Fruit fly (Drosophila melanogaster) whole organism, embryonic: ENCODE data around the gene CG8891.

Experiments
- BEAF-32 ChIP-seq: fragments of 200-800 bp; sonication (Bioruptor generic); optimal IDR thresholded peaks from 3 replicates; lab custom pipeline; 2017; ENCODE audit warnings: missing biosample characterization, missing genetic modification characterization, mild to moderate bottlenecking, moderate library complexity, missing genetic modification reagents
- Bgb ChIP-seq: fragments of 200-800 bp; sonication (Bioruptor generic); IDR thresholded peaks from 2 replicates; pipeline ENCODE4 v1.3.6; 2022; ENCODE audit warnings: missing biosample characterization, missing genetic modification characterization; ENCODE audit not compliant: partially characterized antibody
- Blimp-1 ChIP-seq: fragments of 200-800 bp; sonication (Bioruptor generic); optimal IDR thresholded peaks from 3 replicates; lab custom pipeline; 2018; ENCODE audit warnings: missing biosample characterization, missing genetic modification characterization, mild to moderate bottlenecking, moderate library complexity, missing genetic modification reagents
- CG1024 ChIP-seq: fragments of 200-800 bp; sonication (Bioruptor generic); IDR thresholded peaks from 2 replicates; pipeline ENCODE4 v1.3.6; 2022; ENCODE audit warnings: missing biosample characterization, missing genetic modification characterization
- CG10462 ChIP-seq: fragments of 200-800 bp; sonication (Bioruptor generic); optimal IDR thresholded peaks from 2 replicates; lab custom pipeline; 2016; ENCODE audit warnings: missing biosample characterization, missing genetic modification characterization
- CG10959 ChIP-seq: fragments of 200-800 bp; sonication (Bioruptor generic); IDR thresholded peaks from 2 replicates; pipeline ENCODE4 v1.3.6; 2022; ENCODE audit warnings: missing biosample characterization, missing genetic modification characterization
- CG11723 ChIP-seq: fragments of 200-800 bp; sonication (Bioruptor generic); optimal IDR thresholded peaks from 2 replicates; lab custom pipeline; 2017; ENCODE audit warnings: missing biosample characterization, mild to moderate bottlenecking, missing genetic modification characterization
- CG13296 ChIP-seq: fragments of 200-800 bp; sonication (Bioruptor generic); optimal IDR thresholded peaks from 3 replicates; lab custom pipeline; 2018; ENCODE audit warnings: missing biosample characterization, mild to moderate bottlenecking, missing genetic modification characterization
- CG14667 ChIP-seq: fragments of 200-800 bp; sonication (Bioruptor generic); IDR thresholded peaks from 2 replicates; pipeline ENCODE4 v1.3.6; 2022; ENCODE audit warnings: missing biosample characterization, missing genetic modification characterization
- CG14860 ChIP-seq: fragments of 200-800 bp; sonication (Bioruptor generic); IDR thresholded peaks from 3 replicates; pipeline ENCODE4 v1.3.6; 2022; ENCODE audit warnings: missing biosample characterization, missing genetic modification characterization; ENCODE audit not compliant: partially characterized antibody
- CG15269 ChIP-seq: fragments of 200-800 bp; sonication (Bioruptor generic); optimal IDR thresholded peaks from 2 replicates; lab custom pipeline; 2018; ENCODE audit warnings: missing biosample characterization, mild to moderate bottlenecking, missing genetic modification characterization, moderate library complexity
- CG2199 ChIP-seq: fragments of 200-800 bp; sonication (Bioruptor generic); IDR thresholded peaks from 3 replicates; pipeline ENCODE4 v1.3.6; 2022; ENCODE audit warnings: missing biosample characterization, missing genetic modification characterization
- CG2678 ChIP-seq: fragments of 200-800 bp; sonication (Bioruptor generic); optimal IDR thresholded peaks from 3 replicates; lab custom pipeline; 2019; ENCODE audit warnings: missing biosample characterization, mild to moderate bottlenecking, missing genetic modification characterization, moderate library complexity
- CG31441 ChIP-seq: fragments of 200-800 bp; sonication (Bioruptor generic); IDR thresholded peaks from 2 replicates; pipeline ENCODE4 v1.3.6; 2022; ENCODE audit warnings: missing biosample characterization, missing genetic modification characterization
- CG32532 ChIP-seq: fragments of 200-800 bp; sonication (Bioruptor generic); IDR thresholded peaks from 2 replicates; pipeline ENCODE4 v1.3.6; 2022; ENCODE audit warnings: missing biosample characterization, missing genetic modification characterization
- CG34224 ChIP-seq: fragments of 200-800 bp; sonication (Bioruptor generic); IDR thresholded peaks from 3 replicates; pipeline ENCODE4 v1.3.6; 2022; ENCODE audit warnings: missing biosample characterization, missing genetic modification characterization; ENCODE audit not compliant: partially characterized antibody
- CG43689 ChIP-seq: fragments of 200-800 bp; sonication (Bioruptor generic); IDR thresholded peaks from 2 replicates; pipeline ENCODE4 v1.3.6; 2022; ENCODE audit warnings: missing biosample characterization, missing genetic modification characterization
- CG6689 ChIP-seq: fragments of 200-800 bp; sonication (Bioruptor generic); IDR thresholded peaks from 2 replicates; pipeline ENCODE4 v1.3.6; 2022; ENCODE audit warnings: missing biosample characterization, missing genetic modification characterization
- CG7963 ChIP-seq: fragments of 200-800 bp; sonication (Bioruptor generic); IDR thresholded peaks from 3 replicates; pipeline ENCODE4 v1.3.6; 2022; ENCODE audit warnings: missing biosample characterization, missing genetic modification characterization; ENCODE audit not compliant: partially characterized antibody
- CG8944 ChIP-seq: fragments of 200-800 bp; sonication (Bioruptor generic); optimal IDR thresholded peaks from 3 replicates; lab custom pipeline; 2016; ENCODE audit warnings: missing biosample characterization, missing genetic modification characterization
- CG9876 ChIP-seq: fragments of 200-800 bp; sonication (Bioruptor generic); optimal IDR thresholded peaks from 2 replicates; lab custom pipeline; 2016; ENCODE audit warnings: missing biosample characterization, missing genetic modification characterization
- Chrac-16 ChIP-seq: fragments of 200-800 bp; sonication (Bioruptor generic); optimal IDR thresholded peaks from 3 replicates; lab custom pipeline; 2016; ENCODE audit warnings: missing biosample characterization, missing genetic modification characterization
- CrebB ChIP-seq: fragments of 200-800 bp; sonication (Bioruptor generic); optimal IDR thresholded peaks from 3 replicates; lab custom pipeline; 2018; ENCODE audit warnings: missing biosample characterization, mild to moderate bottlenecking, missing genetic modification characterization
- E2f2 ChIP-seq: fragments of 200-800 bp; sonication (Bioruptor generic); IDR thresholded peaks from 2 replicates; pipeline ENCODE4 v1.3.6; 2022; ENCODE audit warnings: missing biosample characterization, missing genetic modification characterization
- Hr39 ChIP-seq: fragments of >200 bp; optimal IDR thresholded peaks from 2 replicates; lab custom pipeline; 2017
- Jarid2 ChIP-seq: fragments of 200-800 bp; sonication (Bioruptor generic); optimal IDR thresholded peaks from 3 replicates; lab custom pipeline; 2017; ENCODE audit warnings: mild to moderate bottlenecking, missing biosample characterization, missing genetic modification reagents, missing genetic modification characterization
- Kr ChIP-seq: fragments of 200-800 bp; sonication (Bioruptor generic); optimal IDR thresholded peaks from 2 replicates; lab custom pipeline; 2017; ENCODE audit warnings: missing biosample characterization, mild to moderate bottlenecking, missing genetic modification characterization
- Max ChIP-seq: fragments of 200-800 bp; sonication (Bioruptor generic); optimal IDR thresholded peaks from 2 replicates; lab custom pipeline; 2016; ENCODE audit warnings: missing biosample characterization, mild to moderate bottlenecking, missing genetic modification characterization
- Nf-YC ChIP-seq: fragments of 200-800 bp; optimal IDR thresholded peaks from 3 replicates; lab custom pipeline; 2019; ENCODE audit warnings: missing biosample characterization, mild to moderate bottlenecking, missing genetic modification characterization, moderate library complexity
- Pdp1 ChIP-seq, 2 experiments: fragments of 200-800 bp; sonication (Bioruptor generic); optimal IDR thresholded peaks; 3 replicates each; lab custom pipeline; 2016; ENCODE audit warnings: missing biosample characterization in 2 of 2, missing genetic modification characterization in 2 of 2, mild to moderate bottlenecking in 1 of 2, moderate library complexity in 1 of 2
- Scr ChIP-seq: fragments of 200-800 bp; sonication (Bioruptor generic); IDR thresholded peaks from 2 replicates; pipeline ENCODE4 v1.3.6; 2022; ENCODE audit warnings: missing biosample characterization, missing genetic modification characterization; ENCODE audit not compliant: partially characterized antibody
- Sox102F ChIP-seq: fragments of 200-800 bp; sonication (Bioruptor generic); optimal IDR thresholded peaks from 2 replicates; lab custom pipeline; 2018; ENCODE audit warnings: missing biosample characterization, mild to moderate bottlenecking, missing genetic modification characterization, moderate library complexity
- Trl ChIP-seq, 3 experiments: fragments of >200 bp in 2 of 3; fragments of 200-800 bp in 1 of 3; sonication (Bioruptor generic) in 1 of 3; optimal IDR thresholded peaks; 2 replicates in 1 of 3; 3 replicates in 2 of 3; lab custom pipeline; 2016 to 2017; ENCODE audit warnings: missing biosample characterization in 1 of 3, missing genetic modification characterization in 1 of 3
- bigmax ChIP-seq: fragments of 200-800 bp; sonication (Bioruptor generic); optimal IDR thresholded peaks from 2 replicates; lab custom pipeline; 2018; ENCODE audit warnings: missing biosample characterization, mild to moderate bottlenecking, missing genetic modification characterization
- chm ChIP-seq: fragments of 200-800 bp; sonication (Bioruptor generic); IDR thresholded peaks from 2 replicates; pipeline ENCODE4 v1.3.6; 2022; ENCODE audit warnings: missing biosample characterization, missing genetic modification characterization
- danr ChIP-seq: fragments of 200-800 bp; sonication (Bioruptor generic); IDR thresholded peaks from 2 replicates; pipeline ENCODE4 v1.3.6; 2022; ENCODE audit warnings: missing biosample characterization, missing genetic modification characterization
- dpn ChIP-seq, 2 experiments: fragments of 200-800 bp; sonication (Bioruptor generic); optimal IDR thresholded peaks; 3 replicates each; lab custom pipeline; 2016; ENCODE audit warnings: missing biosample characterization in 2 of 2, missing genetic modification characterization in 2 of 2
- dysf ChIP-seq: fragments of 200-800 bp; sonication (Bioruptor generic); IDR thresholded peaks from 3 replicates; pipeline ENCODE4 v1.3.6; 2022; ENCODE audit warnings: missing biosample characterization, missing genetic modification characterization
- fd96Cb ChIP-seq: fragments of 200-800 bp; sonication (Bioruptor generic); optimal IDR thresholded peaks from 2 replicates; lab custom pipeline; 2018; ENCODE audit warnings: missing biosample characterization, mild to moderate bottlenecking, missing genetic modification characterization, moderate library complexity
- gcm2 ChIP-seq: fragments of 200-800 bp; sonication (Bioruptor generic); optimal IDR thresholded peaks from 2 replicates; lab custom pipeline; 2016; ENCODE audit warnings: missing biosample characterization, missing genetic modification characterization
- nerfin-2 ChIP-seq: fragments of 200-800 bp; sonication (Bioruptor generic); IDR thresholded peaks from 2 replicates; pipeline ENCODE4 v1.3.6; 2022; ENCODE audit warnings: missing biosample characterization, missing genetic modification characterization; ENCODE audit not compliant: partially characterized antibody
- nom ChIP-seq: fragments of 200-800 bp; sonication (Bioruptor generic); optimal IDR thresholded peaks from 2 replicates; lab custom pipeline; 2017; ENCODE audit warnings: missing biosample characterization, missing genetic modification characterization, mild to moderate bottlenecking, moderate library complexity, missing genetic modification reagents
- odd ChIP-seq: fragments of 200-800 bp; sonication (Bioruptor generic); optimal IDR thresholded peaks from 2 replicates; lab custom pipeline; 2017; ENCODE audit warnings: missing biosample characterization, mild to moderate bottlenecking, missing genetic modification characterization
- pfk ChIP-seq: fragments of 200-800 bp; sonication (Bioruptor generic); optimal IDR thresholded peaks from 2 replicates; lab custom pipeline; 2018; ENCODE audit warnings: missing biosample characterization, mild to moderate bottlenecking, missing genetic modification characterization, moderate library complexity
- phol ChIP-seq: fragments of 200-800 bp; sonication (Bioruptor generic); optimal IDR thresholded peaks from 3 replicates; lab custom pipeline; 2018; ENCODE audit warnings: missing biosample characterization, mild to moderate bottlenecking, missing genetic modification characterization, moderate library complexity
- run ChIP-seq: fragments of 200-800 bp; sonication (Bioruptor generic); optimal IDR thresholded peaks from 3 replicates; lab custom pipeline; 2018; ENCODE audit warnings: missing biosample characterization, mild to moderate bottlenecking, missing genetic modification characterization
- seq ChIP-seq: fragments of 200-800 bp; sonication (Bioruptor generic); IDR thresholded peaks from 2 replicates; pipeline ENCODE4 v1.3.6; 2022; ENCODE audit warnings: missing biosample characterization, missing genetic modification characterization
- sob ChIP-seq: fragments of 200-800 bp; sonication (Bioruptor generic); IDR thresholded peaks from 2 replicates; pipeline ENCODE4 v1.3.6; 2022; ENCODE audit warnings: missing biosample characterization, missing genetic modification characterization
- wdn ChIP-seq: fragments of 200-800 bp; sonication (Bioruptor generic); IDR thresholded peaks from 2 replicates; pipeline ENCODE4 v1.3.6; 2022; ENCODE audit warnings: missing biosample characterization, missing genetic modification characterization
- z ChIP-seq: fragments of 200-800 bp; sonication (Bioruptor generic); IDR thresholded peaks from 3 replicates; pipeline ENCODE4 v1.3.6; 2022; ENCODE audit warnings: missing biosample characterization, missing genetic modification characterization

The CG8891 gene

DNA sequence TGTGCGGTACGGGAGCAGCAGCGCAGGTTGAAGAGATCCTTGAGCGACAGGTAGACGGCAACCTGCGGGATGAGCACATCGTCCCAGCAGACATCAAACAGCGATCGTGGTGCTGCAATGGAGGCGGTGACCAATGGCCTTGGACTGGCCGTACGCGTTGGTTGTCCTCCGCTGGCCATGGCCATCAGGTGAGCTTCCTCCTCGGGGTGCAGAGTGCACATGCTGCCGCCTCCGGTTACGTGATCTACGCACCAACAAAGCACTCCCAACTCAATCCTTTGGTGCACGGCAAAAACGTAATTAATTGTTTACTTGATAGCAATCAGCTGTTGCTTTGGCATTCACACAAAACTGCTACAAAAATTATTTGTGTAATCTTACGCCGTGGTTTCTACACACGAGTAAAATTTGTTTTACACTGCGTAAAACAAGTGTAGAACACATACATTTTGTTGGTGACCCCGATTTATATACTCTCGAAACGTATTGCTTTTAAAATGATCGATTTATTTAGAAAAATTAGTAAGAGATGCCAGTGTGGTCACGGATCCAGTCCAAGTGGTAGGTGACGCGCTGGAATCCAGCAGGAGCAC lies 29.6 kb downstream of the CG8891 start, which contains the start of gene jet (continued):
- TF ChIP-seq fd96Cb (tag; lab: Kevin White, UChicago) (no peak), CG1024 (no peak), CG14860 (peak; percentile 27; the same call in 1 of the 3 replicates), CrebB (tag; lab: Kevin White, UChicago) (no peak), E2f2 (GFP tag; lab: Robert Waterston, UW) (peak; percentile 59), Sox102F (GFP tag; lab: Kevin White, UChicago) (no peak), Bgb (GFP tag; lab: Robert Waterston, UW) (peak; percentile 76), dysf (GFP tag; lab: Robert Waterston, UW) (no peak), CG32532 (GFP tag; lab: Robert Waterston, UW) (no peak), sob (GFP tag; lab: Robert Waterston, UW) (no peak), Chrac-16 (GFP tag; lab: Kevin White, UChicago) (no peak), CG31441 (no peak), Scr (GFP tag; lab: Robert Waterston, UW) (peak; percentile 24; the same call in 1 of the 2 replicates), dpn (GFP tag; optimal IDR thresholded peaks at IDR 0.05; lab: Kevin White, UChicago) (no peak), Hr39 (lab: Kevin White, UChicago) (no peak), BEAF-32 (GFP tag; lab: Kevin White, UChicago) (peak; percentile 24), CG7963 (GFP tag; lab: Robert Waterston, UW) (peak; percentile 55; the same call in 1 of the 3 replicates), wdn (GFP tag; lab: Robert Waterston, UW) (no peak), CG10959 (GFP tag; lab: Robert Waterston, UW) (no peak), Jarid2 (no peak), CG2678 (no peak), pfk (GFP tag; lab: Kevin White, UChicago) (no peak), Trl (optimal IDR thresholded peaks at IDR 0.05; lab: Kevin White, UChicago) (no peak), Trl (GFP tag; optimal IDR thresholded peaks at IDR 0.05; lab: Kevin White, UChicago) (no peak), gcm2 (no peak), CG11723 (GFP tag; lab: Kevin White, UChicago) (no peak), CG15269 (tag; lab: Kevin White, UChicago) (no peak), Max (GFP tag; lab: Kevin White, UChicago) (no peak), CG9876 (GFP tag; lab: Kevin White, UChicago) (no peak), z (no peak), CG43689 (GFP tag; lab: Robert Waterston, UW) (no peak), CG6689 (GFP tag; lab: Robert Waterston, UW) (no peak), odd (GFP tag; lab: Kevin White, UChicago) (no peak), nerfin-2 (no peak; the same call in 1 of the 2 replicates), CG13296 (GFP tag; lab: Kevin White, UChicago) (no peak), Kr (GFP tag; lab: Kevin White, UChicago) (no peak), seq (no peak), Blimp-1 (GFP tag; lab: Kevin White, UChicago) (no peak), danr (GFP tag; lab: Robert Waterston, UW) (no peak), Pdp1 (GFP tag; optimal IDR thresholded peaks at IDR 0.05; lab: Kevin White, UChicago) (peak in 1 of 2 experiments; percentile 31), CG34224 (no peak), nom (no peak), CG14667 (GFP tag; lab: Robert Waterston, UW) (no peak), chm (GFP tag; lab: Robert Waterston, UW) (no peak), phol (tag; lab: Kevin White, UChicago) (peak; percentile 28), CG10462 (GFP tag; lab: Kevin White, UChicago) (no peak), run (tag; lab: Kevin White, UChicago) (no peak), CG2199 (GFP tag; lab: Robert Waterston, UW) (no peak), bigmax (GFP tag; lab: Kevin White, UChicago) (no peak), CG8944 (no peak), Nf-YC (tag; lab: Kevin White, UChicago) (peak; percentile 26)
